Worm (Caenorhabditis elegans) whole organism, late embryonic: ENCODE data around the gene unc-33.

Experiments used
- F13H6.1 ChIP-seq: sonication (generic microtip); optimal IDR thresholded peaks from 2 replicates; lab custom pipeline; 2016; ENCODE audit warnings: missing genetic modification characterization, missing compliant biosample characterization
- ama-1 ChIP-seq: fragments of 150-350 bp; optimal IDR thresholded peaks from 2 replicates; lab custom pipeline; 2014
- ceh-14 ChIP-seq: sonication (generic microtip); optimal IDR thresholded peaks from 2 replicates; lab custom pipeline; 2016; ENCODE audit warnings: missing genotype, missing genetic modification characterization, missing compliant biosample characterization
- ceh-18 ChIP-seq: sonication (generic microtip); optimal IDR thresholded peaks from 2 replicates; lab custom pipeline; 2016; ENCODE audit warnings: missing genetic modification characterization, missing compliant biosample characterization
- ceh-19 ChIP-seq: fragments of 200-800 bp; sonication (Bioruptor generic); optimal IDR thresholded peaks from 2 replicates; lab custom pipeline; 2018; ENCODE audit warnings: mild to moderate bottlenecking, missing genetic modification characterization, missing compliant biosample characterization
- elt-2 ChIP-seq: sonication (generic microtip); optimal IDR thresholded peaks from 2 replicates; lab custom pipeline; 2016; ENCODE audit warnings: missing genetic modification reagents, missing genetic modification characterization, missing compliant biosample characterization
- fax-1 ChIP-seq: sonication (generic microtip); optimal IDR thresholded peaks from 2 replicates; lab custom pipeline; 2016; ENCODE audit warnings: missing genotype, missing genetic modification characterization, missing compliant biosample characterization
- lin-11 ChIP-seq: fragments of 200-800 bp; sonication (Bioruptor generic); optimal IDR thresholded peaks from 2 replicates; lab custom pipeline; 2018; ENCODE audit warnings: mild to moderate bottlenecking, missing genetic modification characterization, missing compliant biosample characterization
- odd-2 ChIP-seq: sonication (generic microtip); optimal IDR thresholded peaks from 2 replicates; lab custom pipeline; 2017; ENCODE audit warnings: antibody characterized with exemption, mild to moderate bottlenecking, missing genetic modification characterization, missing compliant biosample characterization
- pag-3 ChIP-seq: sonication (generic microtip); optimal IDR thresholded peaks from 2 replicates; lab custom pipeline; 2016; ENCODE audit warnings: missing compliant biosample characterization, missing genetic modification characterization, borderline replicate concordance
- pros-1 ChIP-seq: fragments of 150-350 bp; optimal IDR thresholded peaks from 2 replicates; lab custom pipeline; 2014; ENCODE audit warnings: missing biosample characterization, missing genetic modification reagents, missing genetic modification characterization
- syd-9 ChIP-seq: sonication (generic microtip); optimal IDR thresholded peaks from 2 replicates; lab custom pipeline; 2016; ENCODE audit warnings: mild to moderate bottlenecking, missing genetic modification characterization, moderate library complexity, missing compliant biosample characterization
- unc-42 ChIP-seq: sonication (generic microtip); optimal IDR thresholded peaks from 2 replicates; lab custom pipeline; 2016; ENCODE audit warnings: missing genotype, missing genetic modification characterization, missing compliant biosample characterization
- unc-86 ChIP-seq: sonication (generic microtip); optimal IDR thresholded peaks from 2 replicates; lab custom pipeline; 2016; ENCODE audit warnings: missing genetic modification characterization, missing compliant biosample characterization

DNA sequence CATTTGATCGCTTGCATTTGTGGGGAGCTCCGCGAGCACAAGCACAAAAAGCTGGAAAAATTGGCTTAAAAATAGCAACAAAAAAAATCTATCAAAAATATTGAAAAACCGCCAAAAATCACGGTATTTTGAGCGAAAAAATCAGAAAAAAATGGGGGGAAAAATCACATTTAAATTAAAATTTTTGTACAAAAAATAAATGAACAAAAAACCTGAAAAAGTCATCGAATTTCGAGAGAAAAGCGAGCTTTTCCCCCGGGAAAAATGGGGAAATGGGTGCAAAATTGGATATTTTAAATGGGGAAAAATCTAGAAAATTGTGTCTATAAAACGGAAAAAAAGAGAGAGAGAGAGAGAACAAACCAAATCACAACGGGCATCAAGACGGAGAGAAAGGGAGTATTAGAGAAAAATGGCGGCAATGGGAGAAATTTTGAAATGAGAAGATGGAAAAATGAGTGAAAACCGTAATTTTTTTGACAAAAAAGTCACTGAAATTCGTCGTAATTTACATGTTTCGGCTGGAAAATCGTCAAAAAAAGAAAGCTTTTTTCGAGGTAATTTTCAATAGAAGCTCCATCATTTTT lies 7.1 kb upstream of the unc-33 start, which contains the start of gene ced-10:
- TF ChIP-seq ceh-18 (tag; lab: Kevin White, UChicago) (no peak), lin-11 (tag; lab: Kevin White, UChicago) (no peak), unc-42 (tag; lab: Kevin White, UChicago) (no peak), syd-9 (tag; lab: Kevin White, UChicago) (no peak), elt-2 (no peak), odd-2 (no peak), pros-1 (tag; lab: Kevin White, UChicago) (no peak), ceh-19 (GFP tag; lab: Kevin White, UChicago) (no peak), ceh-14 (tag; lab: Kevin White, UChicago) (no peak), fax-1 (tag; lab: Kevin White, UChicago) (no peak), F13H6.1 (tag; lab: Kevin White, UChicago) (no peak), pag-3 (no peak), unc-86 (no peak), ama-1 (lab: Kevin White, UChicago) (no peak)
